Fruit fly (Drosophila melanogaster): ENCODE results near the gene crq.

- TF ChIP-seq ovo (GFP tag; optimal IDR thresholded peaks at IDR 0.05) (no peak), CG7101 (tag; optimal IDR thresholded peaks at IDR 0.05) (no peak), CG33017 (tag; optimal IDR thresholded peaks at IDR 0.05) (no peak), cnc (optimal IDR thresholded peaks at IDR 0.05) (no peak)
Measured at dm6 chr2L:441927-442691, 10.7 kb downstream of the crq start.
